Fruit fly (Drosophila melanogaster) whole organism, embryonic: ENCODE data around the gene CG18744.

Experiments
- ATbp ChIP-seq: fragments of 200-800 bp; sonication (Bioruptor generic); optimal IDR thresholded peaks from 2 replicates; lab custom pipeline; 2017; ENCODE audit warnings: missing biosample characterization, mild to moderate bottlenecking, missing genetic modification characterization, missing genetic modification reagents
- CG10979 ChIP-seq: fragments of 200-800 bp; sonication (Bioruptor generic); optimal IDR thresholded peaks from 2 replicates; lab custom pipeline; 2018; ENCODE audit warnings: missing biosample characterization, mild to moderate bottlenecking, missing genetic modification characterization, moderate library complexity
- CG11695 ChIP-seq: fragments of 200-800 bp; sonication (Bioruptor generic); IDR thresholded peaks from 3 replicates; pipeline ENCODE4 v1.3.6; 2022; ENCODE audit warnings: missing biosample characterization, missing genetic modification characterization
- CG11723 ChIP-seq: fragments of 200-800 bp; sonication (Bioruptor generic); optimal IDR thresholded peaks from 2 replicates; lab custom pipeline; 2017; ENCODE audit warnings: missing biosample characterization, mild to moderate bottlenecking, missing genetic modification characterization
- CG12659 ChIP-seq: fragments of 200-800 bp; sonication (Bioruptor generic); optimal IDR thresholded peaks from 3 replicates; lab custom pipeline; 2017; ENCODE audit warnings: mild to moderate bottlenecking, missing biosample characterization, missing genetic modification reagents, missing genetic modification characterization
- CG12744 ChIP-seq: fragments of 200-800 bp; sonication (Bioruptor generic); optimal IDR thresholded peaks from 2 replicates; lab custom pipeline; 2016; ENCODE audit warnings: missing biosample characterization, missing genetic modification characterization
- CG13296 ChIP-seq: fragments of 200-800 bp; sonication (Bioruptor generic); optimal IDR thresholded peaks from 3 replicates; lab custom pipeline; 2018; ENCODE audit warnings: missing biosample characterization, mild to moderate bottlenecking, missing genetic modification characterization
- CG17359 ChIP-seq: fragments of 200-800 bp; sonication (Bioruptor generic); optimal IDR thresholded peaks from 3 replicates; lab custom pipeline; 2018; ENCODE audit warnings: missing biosample characterization, mild to moderate bottlenecking, missing genetic modification characterization, moderate library complexity
- CG18599 ChIP-seq: fragments of 200-800 bp; sonication (Bioruptor generic); optimal IDR thresholded peaks from 3 replicates; lab custom pipeline; 2017; ENCODE audit warnings: missing biosample characterization, missing genetic modification characterization, mild to moderate bottlenecking, moderate library complexity, missing genetic modification reagents
- CG31441 ChIP-seq: fragments of 200-800 bp; sonication (Bioruptor generic); IDR thresholded peaks from 2 replicates; pipeline ENCODE4 v1.3.6; 2022; ENCODE audit warnings: missing biosample characterization, missing genetic modification characterization
- CG3281 ChIP-seq: fragments of 200-800 bp; sonication (Bioruptor generic); optimal IDR thresholded peaks from 3 replicates; lab custom pipeline; 2017; ENCODE audit warnings: missing biosample characterization, mild to moderate bottlenecking, missing genetic modification characterization
- CG6765 ChIP-seq: fragments of 200-800 bp; sonication (Bioruptor generic); optimal IDR thresholded peaks from 3 replicates; lab custom pipeline; 2017; ENCODE audit warnings: missing biosample characterization, mild to moderate bottlenecking, missing genetic modification characterization
- CG7745 ChIP-seq: fragments of 200-800 bp; sonication (Bioruptor generic); optimal IDR thresholded peaks from 2 replicates; lab custom pipeline; 2018; ENCODE audit warnings: missing biosample characterization, mild to moderate bottlenecking, missing genetic modification characterization, moderate library complexity
- CG9215 ChIP-seq: fragments of 200-800 bp; sonication (Bioruptor generic); IDR thresholded peaks from 2 replicates; pipeline ENCODE4 v1.3.6; 2022; ENCODE audit warnings: missing biosample characterization, missing genetic modification characterization
- CoRest ChIP-seq: fragments of 200-800 bp; sonication (Bioruptor generic); optimal IDR thresholded peaks from 3 replicates; lab custom pipeline; 2018; ENCODE audit warnings: missing biosample characterization, mild to moderate bottlenecking, missing genetic modification characterization, moderate library complexity
- D ChIP-seq, 2 experiments: fragments of 200-800 bp in 1 of 2; fragments of >200 bp in 1 of 2; sonication (Bioruptor generic) in 1 of 2; optimal IDR thresholded peaks; 2 replicates in 1 of 2; 3 replicates in 1 of 2; lab custom pipeline; 2017; ENCODE audit warnings: mild to moderate bottlenecking in 1 of 2, missing biosample characterization in 1 of 2, missing genetic modification characterization in 1 of 2, missing genetic modification reagents in 1 of 2
- Dek ChIP-seq: fragments of 200-800 bp; sonication (Bioruptor generic); optimal IDR thresholded peaks from 3 replicates; lab custom pipeline; 2019; ENCODE audit warnings: missing biosample characterization, mild to moderate bottlenecking, missing genetic modification characterization, moderate library complexity
- Dip2 ChIP-seq: fragments of 200-800 bp; sonication (Bioruptor generic); IDR thresholded peaks from 2 replicates; pipeline ENCODE4 v1.3.6; 2022; ENCODE audit warnings: missing biosample characterization, missing genetic modification characterization
- Ets65A ChIP-seq: fragments of 200-800 bp; sonication (Bioruptor generic); peaks from one replicate; lab custom pipeline; 2016; ENCODE audit warnings: missing biosample characterization, missing genetic modification characterization
- Med ChIP-seq: fragments of 200-800 bp; sonication (Bioruptor generic); peaks from one replicate; lab custom pipeline; 2016; ENCODE audit warnings: missing biosample characterization, missing genetic modification characterization, mild to moderate bottlenecking, inconsistent platforms, moderate library complexity
- Meics ChIP-seq: fragments of 200-800 bp; sonication (Bioruptor generic); optimal IDR thresholded peaks from 2 replicates; lab custom pipeline; 2017; ENCODE audit warnings: missing biosample characterization, mild to moderate bottlenecking, missing genetic modification characterization
- Ptx1 ChIP-seq: fragments of 200-800 bp; sonication (Bioruptor generic); IDR thresholded peaks from 2 replicates; pipeline ENCODE4 v1.3.6; 2022; ENCODE audit warnings: missing biosample characterization, missing genetic modification characterization
- Sox100B ChIP-seq: fragments of 200-800 bp; sonication (Bioruptor generic); optimal IDR thresholded peaks from 3 replicates; lab custom pipeline; 2018; ENCODE audit warnings: missing biosample characterization, mild to moderate bottlenecking, missing genetic modification characterization
- Spps ChIP-seq: fragments of 200-800 bp; sonication (Bioruptor generic); optimal IDR thresholded peaks from 2 replicates; lab custom pipeline; 2018; ENCODE audit warnings: missing biosample characterization, mild to moderate bottlenecking, missing genetic modification characterization
- Sry-β ChIP-seq: fragments of 200-800 bp; sonication (Bioruptor generic); optimal IDR thresholded peaks from 2 replicates; lab custom pipeline; 2018; ENCODE audit warnings: missing biosample characterization, mild to moderate bottlenecking, missing genetic modification characterization, moderate library complexity
- Trl ChIP-seq, 3 experiments: fragments of >200 bp in 2 of 3; fragments of 200-800 bp in 1 of 3; sonication (Bioruptor generic) in 1 of 3; optimal IDR thresholded peaks; 2 replicates in 1 of 3; 3 replicates in 2 of 3; lab custom pipeline; 2016 to 2017; ENCODE audit warnings: missing biosample characterization in 1 of 3, missing genetic modification characterization in 1 of 3
- ac ChIP-seq: fragments of 200-800 bp; sonication (Bioruptor generic); optimal IDR thresholded peaks from 3 replicates; lab custom pipeline; 2017; ENCODE audit warnings: missing biosample characterization, mild to moderate bottlenecking, missing genetic modification characterization
- amos ChIP-seq: fragments of 200-800 bp; sonication (Bioruptor generic); IDR thresholded peaks from 2 replicates; pipeline ENCODE4 v1.3.6; 2022; ENCODE audit warnings: missing biosample characterization, missing genetic modification characterization; ENCODE audit not compliant: partially characterized antibody
- bcd ChIP-seq: fragments of 200-800 bp; sonication (Bioruptor generic); optimal IDR thresholded peaks from 2 replicates; lab custom pipeline; 2017; ENCODE audit warnings: missing biosample characterization, mild to moderate bottlenecking, missing genetic modification characterization
- cato ChIP-seq: fragments of 200-800 bp; sonication (Bioruptor generic); optimal IDR thresholded peaks from 2 replicates; lab custom pipeline; 2016; ENCODE audit warnings: missing biosample characterization, missing genetic modification characterization, borderline replicate concordance
- cg ChIP-seq: fragments of 200-800 bp; sonication (Bioruptor generic); optimal IDR thresholded peaks from 3 replicates; lab custom pipeline; 2019; ENCODE audit warnings: missing biosample characterization, mild to moderate bottlenecking, missing genetic modification characterization, moderate library complexity
- disco-r ChIP-seq: fragments of 200-800 bp; sonication (Bioruptor generic); optimal IDR thresholded peaks from 2 replicates; lab custom pipeline; 2016; ENCODE audit warnings: missing biosample characterization, missing genetic modification characterization
- dpn ChIP-seq, 2 experiments: fragments of 200-800 bp; sonication (Bioruptor generic); optimal IDR thresholded peaks; 3 replicates each; lab custom pipeline; 2016; ENCODE audit warnings: missing biosample characterization in 2 of 2, missing genetic modification characterization in 2 of 2
- ems ChIP-seq: fragments of 200-800 bp; sonication (Bioruptor generic); optimal IDR thresholded peaks from 3 replicates; lab custom pipeline; 2016; ENCODE audit warnings: missing biosample characterization, missing genetic modification characterization
- ewg ChIP-seq: fragments of 200-800 bp; sonication (Bioruptor generic); optimal IDR thresholded peaks from 3 replicates; lab custom pipeline; 2017; ENCODE audit warnings: mild to moderate bottlenecking, missing biosample characterization, missing genetic modification reagents, missing genetic modification characterization
- gce ChIP-seq: fragments of 200-800 bp; sonication (Bioruptor generic); IDR thresholded peaks from 3 replicates; pipeline ENCODE4 v1.3.6; 2022; ENCODE audit warnings: missing biosample characterization, missing genetic modification characterization
- gro ChIP-seq: fragments of 200-800 bp; sonication (Bioruptor generic); optimal IDR thresholded peaks from 2 replicates; lab custom pipeline; 2016; ENCODE audit warnings: missing biosample characterization, missing genetic modification characterization
- gsb ChIP-seq: fragments of 200-800 bp; sonication (Bioruptor generic); IDR thresholded peaks from 2 replicates; pipeline ENCODE4 v1.3.6; 2022; ENCODE audit warnings: missing biosample characterization, missing genetic modification characterization
- hth ChIP-seq: fragments of >200 bp; optimal IDR thresholded peaks from 2 replicates; lab custom pipeline; 2017; ENCODE audit warnings: inconsistent platforms
- kni ChIP-seq: fragments of 200-800 bp; sonication (Bioruptor generic); optimal IDR thresholded peaks from 3 replicates; lab custom pipeline; 2017; ENCODE audit warnings: mild to moderate bottlenecking, missing biosample characterization, missing genetic modification reagents, missing genetic modification characterization
- lbe ChIP-seq: fragments of 200-800 bp; sonication (Bioruptor generic); optimal IDR thresholded peaks from 2 replicates; lab custom pipeline; 2016; ENCODE audit warnings: missing biosample characterization, mild to moderate bottlenecking, missing genetic modification characterization
- nau ChIP-seq: fragments of 200-800 bp; sonication (Bioruptor generic); optimal IDR thresholded peaks from 3 replicates; lab custom pipeline; 2017; ENCODE audit warnings: missing biosample characterization, mild to moderate bottlenecking, missing genetic modification characterization, missing genetic modification reagents
- ro ChIP-seq: fragments of 200-800 bp; sonication (Bioruptor generic); IDR thresholded peaks from 2 replicates; pipeline ENCODE4 v1.3.6; 2022; ENCODE audit warnings: missing biosample characterization, missing genetic modification characterization
- scrt ChIP-seq: fragments of 200-800 bp; sonication (Bioruptor generic); optimal IDR thresholded peaks from 2 replicates; lab custom pipeline; 2018; ENCODE audit warnings: missing biosample characterization, mild to moderate bottlenecking, missing genetic modification characterization, moderate library complexity
- sens ChIP-seq: fragments of 200-800 bp; sonication (Bioruptor generic); peaks from one replicate; lab custom pipeline; 2016; ENCODE audit warnings: missing biosample characterization, missing genetic modification characterization
- sna ChIP-seq: fragments of 200-800 bp; sonication (Bioruptor generic); IDR thresholded peaks from 2 replicates; pipeline ENCODE4 v1.3.6; 2022; ENCODE audit warnings: missing biosample characterization, missing genetic modification characterization; ENCODE audit not compliant: partially characterized antibody
- tgo ChIP-seq: fragments of 200-800 bp; sonication (Bioruptor generic); IDR thresholded peaks from 3 replicates; pipeline ENCODE4 v1.3.6; 2022; ENCODE audit warnings: missing biosample characterization, missing genetic modification characterization
- tll ChIP-seq, 2 experiments: fragments of 200-800 bp in 1 of 2; fragments of >200 bp in 1 of 2; sonication (Bioruptor generic) in 1 of 2; optimal IDR thresholded peaks; 2 replicates each; lab custom pipeline; 2017 to 2019; ENCODE audit warnings: missing biosample characterization in 2 of 2, missing genetic modification characterization in 2 of 2, mild to moderate bottlenecking in 1 of 2, moderate library complexity in 1 of 2
- zf30C ChIP-seq: fragments of 200-800 bp; sonication (Bioruptor generic); optimal IDR thresholded peaks from 3 replicates; lab custom pipeline; 2018; ENCODE audit warnings: missing biosample characterization, mild to moderate bottlenecking, missing genetic modification characterization

CG18744 gene

DNA sequence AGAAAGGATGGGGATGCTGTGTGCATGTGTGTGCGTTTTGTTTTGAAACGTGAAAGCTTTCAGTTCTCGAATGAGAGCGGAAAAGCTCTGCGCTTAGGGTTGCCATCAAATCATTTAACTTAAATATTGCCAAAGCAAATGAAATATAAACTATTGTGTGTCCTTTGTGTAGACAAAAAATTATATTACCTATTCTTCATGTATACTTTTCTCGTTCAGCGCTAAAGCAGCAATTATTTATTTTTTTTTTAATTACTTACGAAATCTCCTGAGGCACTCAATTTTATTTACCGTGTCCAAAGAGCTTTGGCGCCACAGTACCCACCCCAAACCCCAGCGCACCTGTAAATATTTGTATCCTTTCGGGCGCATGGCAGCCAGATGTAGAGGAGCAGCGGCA is 23.0 kb upstream of the CG18744 start (continued):
- TF ChIP-seq cato (no peak), CG7745 (tag; lab: Kevin White, UChicago) (no peak), Trl (optimal IDR thresholded peaks at IDR 0.05; lab: Kevin White, UChicago) (peak in 1 of 2 experiments; percentile 7), Trl (GFP tag; optimal IDR thresholded peaks at IDR 0.05; lab: Kevin White, UChicago) (peak; percentile 16), ewg (GFP tag; lab: Kevin White, UChicago) (peak; percentile 37), sens (GFP tag; lab: Kevin White, UChicago) (peak; percentile 39), CG6765 (GFP tag; lab: Kevin White, UChicago) (peak; percentile 50), dpn (GFP tag; optimal IDR thresholded peaks at IDR 0.05; lab: Kevin White, UChicago) (peak in 1 of 2 experiments; percentile 11), CG18599 (GFP tag; lab: Kevin White, UChicago) (peak; percentile 84), CG31441 (0 out of 2 replicates have a peak, but pooled peaks have one; percentile 19), bcd (GFP tag; lab: Kevin White, UChicago) (peak; percentile 40), CG12659 (GFP tag; lab: Kevin White, UChicago) (peak; percentile 35), Dek (peak; percentile 37), gro (peak; percentile 16), gce (no peak), CG3281 (GFP tag; lab: Kevin White, UChicago) (peak; percentile 46), CoRest (tag; lab: Kevin White, UChicago) (peak; percentile 30), CG9215 (GFP tag; lab: Robert Waterston, UW) (peak; percentile 54; the same call in 1 of the 2 replicates), Spps (tag; lab: Kevin White, UChicago) (no peak), Sry-β (GFP tag; lab: Kevin White, UChicago) (no peak), cg (GFP tag; lab: Kevin White, UChicago) (no peak), Ptx1 (peak; percentile 45), hth (lab: Kevin White, UChicago) (no peak), zf30C (GFP tag; lab: Kevin White, UChicago) (peak; percentile 33), scrt (GFP tag; lab: Kevin White, UChicago) (peak; percentile 39), ems (GFP tag; lab: Kevin White, UChicago) (no peak), Sox100B (GFP tag; lab: Kevin White, UChicago) (peak; percentile 3), amos (GFP tag; lab: Robert Waterston, UW) (no peak), Ets65A (GFP tag; lab: Kevin White, UChicago) (peak; percentile 89), Med (peak; percentile 73), tgo (GFP tag; lab: Robert Waterston, UW) (peak; percentile 43; the same call in 2 of the 3 replicates), kni (GFP tag; lab: Kevin White, UChicago) (no peak), ro (GFP tag; lab: Robert Waterston, UW) (no peak), tll (GFP tag; optimal IDR thresholded peaks at IDR 0.05; lab: Kevin White, UChicago) (no peak), CG11695 (0 out of 3 replicates have a peak, but pooled peaks have one; percentile 28), CG13296 (GFP tag; lab: Kevin White, UChicago) (peak; percentile 29), Meics (GFP tag; lab: Kevin White, UChicago) (peak; percentile 71), CG17359 (peak; percentile 36), ac (GFP tag; lab: Kevin White, UChicago) (no peak), disco-r (GFP tag; lab: Kevin White, UChicago) (no peak), lbe (GFP tag; lab: Kevin White, UChicago) (no peak), D (optimal IDR thresholded peaks at IDR 0.05; lab: Kevin White, UChicago) (no peak), D (GFP tag; optimal IDR thresholded peaks at IDR 0.05; lab: Kevin White, UChicago) (no peak), CG12744 (peak; percentile 18), CG11723 (no peak), Dip2 (GFP tag; lab: Robert Waterston, UW) (no peak), sna (no peak), gsb (no peak), CG10979 (no peak), ATbp (GFP tag; lab: Kevin White, UChicago) (peak; percentile 1), nau (no peak)
